Worm (Caenorhabditis elegans): ENCODE data around the gene K12H6.7.

DNA sequence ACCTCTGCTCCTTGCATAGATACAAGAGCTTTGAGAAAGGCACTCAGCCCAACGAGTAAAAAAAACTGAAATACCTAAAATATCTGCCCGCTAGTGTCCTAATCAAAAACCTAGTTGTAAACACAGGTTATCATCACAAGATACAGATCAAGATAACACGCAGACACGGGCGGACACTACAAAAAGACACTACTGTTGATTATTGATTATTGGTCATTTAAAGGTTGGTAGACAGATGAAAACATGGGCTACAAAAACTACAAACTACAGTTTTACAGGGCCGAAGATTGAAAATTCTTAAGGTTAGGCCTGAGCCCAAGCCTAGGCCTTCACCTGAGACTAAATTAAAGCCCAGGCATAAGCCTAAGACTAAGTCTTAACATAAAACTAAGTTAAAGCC is 22.1 kb upstream of the K12H6.7 start:
- TF ChIP-seq elt-3 (tag; optimal IDR thresholded peaks at IDR 0.05) (peak in 1 of 6 experiments; percentile 48), lin-13 (GFP tag; optimal IDR thresholded peaks at IDR 0.05) (no peak), aly-2 (tag; optimal IDR thresholded peaks at IDR 0.05) (no peak), rnt-1 (tag; optimal IDR thresholded peaks at IDR 0.05) (no peak), nhr-77 (tag; optimal IDR thresholded peaks at IDR 0.05) (no peak), fkh-10 (GFP tag; optimal IDR thresholded peaks at IDR 0.05) (no peak), jun-1 (tag; optimal IDR thresholded peaks at IDR 0.05) (no peak), nhr-12 (tag; optimal IDR thresholded peaks at IDR 0.05) (no peak), lin-15B (tag; optimal IDR thresholded peaks at IDR 0.05) (no peak), tbx-2 (tag; optimal IDR thresholded peaks at IDR 0.05) (no peak), ceh-63 (GFP tag; optimal IDR thresholded peaks at IDR 0.05) (no peak), blmp-1 (tag; optimal IDR thresholded peaks at IDR 0.05) (peak; percentile 5), nhr-237 (tag; optimal IDR thresholded peaks at IDR 0.05) (no peak)
